Worm (Caenorhabditis elegans): ENCODE data around the gene gad-1.

- TF ChIP-seq zag-1 (tag; optimal IDR thresholded peaks at IDR 0.05): no peak
- no peak for TF ChIP-seq unc-130 (tag; optimal IDR thresholded peaks at IDR 0.05)
- no peak for TF ChIP-seq lin-13 (GFP tag; optimal IDR thresholded peaks at IDR 0.05)
- TF ChIP-seq sup-37 (GFP tag; optimal IDR thresholded peaks at IDR 0.05): no peak
- TF ChIP-seq ama-1 (optimal IDR thresholded peaks at IDR 0.05): no peak
- TF ChIP-seq nhr-77 (tag; optimal IDR thresholded peaks at IDR 0.05): no peak
- no peak for TF ChIP-seq efl-1 (optimal IDR thresholded peaks at IDR 0.05)
- no peak for TF ChIP-seq efl-1 (GFP tag; optimal IDR thresholded peaks at IDR 0.05 in 1 of 2)
- TF ChIP-seq blmp-1 (tag; optimal IDR thresholded peaks at IDR 0.05): no peak
- TF ChIP-seq nhr-237 (tag; optimal IDR thresholded peaks at IDR 0.05): no peak
These were observed 6.5 kb downstream of the gad-1 start, which contains the start of gene atp-4 for ce11 chrV:6426843-6427242.
